Worm (Caenorhabditis elegans): ENCODE results near the gene gln-3.
A peak's percentile ranks its signal among the peaks of the same experiment; 100 is the strongest.

The gln-3 gene

ce11 chrIV:16192754-16193153 lies 22.3 kb upstream of the gln-3 start:
- TF ChIP-seq attf-3 (GFP tag; conservative IDR thresholded peaks at IDR 0.05) (no peak), aptf-3 (GFP tag; IDR thresholded peaks at IDR 0.05) (no peak), lsy-27 (tag; optimal IDR thresholded peaks at IDR 0.05; ENCODE audit: borderline replicate concordance, insufficient read depth) (no peak), unc-130 (GFP tag; optimal IDR thresholded peaks at IDR 0.05) (no peak), madf-10 (tag; optimal IDR thresholded peaks at IDR 0.05) (no peak)

- TF ChIP-seq lsl-1 (GFP tag; optimal IDR thresholded peaks at IDR 0.05) (no peak), attf-6 (GFP tag; IDR thresholded peaks at IDR 0.05) (peak; percentile 77), snpc-4 (GFP tag; optimal IDR thresholded peaks at IDR 0.05) (no peak), snpc-4 (tag; optimal IDR thresholded peaks at IDR 0.05) (peak in 1 of 4 experiments; percentile 42)
Measured at ce11 chrIV:16191597-16191996, 21.1 kb upstream of the gln-3 start.

- TF ChIP-seq attf-6 (GFP tag; IDR thresholded peaks at IDR 0.05) (peak; percentile 70), Y53G8AR.9 (GFP tag; conservative IDR thresholded peaks at IDR 0.05) (no peak), Y95B8A.8 (GFP tag; IDR thresholded peaks at IDR 0.05) (no peak), zfh-2 (GFP tag; conservative IDR thresholded peaks at IDR 0.05) (no peak), snpc-4 (GFP tag; optimal IDR thresholded peaks at IDR 0.05) (no peak), snpc-4 (tag; optimal IDR thresholded peaks at IDR 0.05) (peak in 1 of 4 experiments; percentile 53), sdz-38 (tag; optimal IDR thresholded peaks at IDR 0.05) (no peak)
Measured at ce11 chrIV:16186008-16186407, 15.5 kb upstream of the gln-3 start.

ce11 chrIV:16184521-16184920 lies 14.0 kb upstream of the gln-3 start, which contains the start of gene Y105C5B.1413:
Y105C5B.1413 (minus strand) TSS chrIV:16184621.
- TF ChIP-seq F57A8.1 (GFP tag; optimal IDR thresholded peaks at IDR 0.05): no peak
- no peak for TF ChIP-seq pbrm-1 (GFP tag; IDR thresholded peaks at IDR 0.05)
- no peak for TF ChIP-seq rcor-1 (GFP tag; IDR thresholded peaks at IDR 0.05)
- no peak for TF ChIP-seq F22D6.2 (tag; optimal IDR thresholded peaks at IDR 0.05)
- TF ChIP-seq F49E8.2 (tag; optimal IDR thresholded peaks at IDR 0.05; ENCODE audit: insufficient read depth): no peak
- TF ChIP-seq ZK185.1 (tag; optimal IDR thresholded peaks at IDR 0.05; ENCODE audit: poor library complexity, severe bottlenecking): no peak
- TF ChIP-seq nhr-90 (tag; optimal IDR thresholded peaks at IDR 0.05): no peak
- TF ChIP-seq F39B2.1 (GFP tag; IDR thresholded peaks at IDR 0.05): no peak
- TF ChIP-seq F10E7.11 (tag; optimal IDR thresholded peaks at IDR 0.05): no peak
- no peak for TF ChIP-seq K12H6.12 (tag; optimal IDR thresholded peaks at IDR 0.05)
- no peak for TF ChIP-seq unc-130 (GFP tag; optimal IDR thresholded peaks at IDR 0.05)
- no peak for TF ChIP-seq nhr-120 (GFP tag; IDR thresholded peaks at IDR 0.05)
- TF ChIP-seq rpc-1 (optimal IDR thresholded peaks at IDR 0.05): no peak
- TF ChIP-seq rpc-1 (tag; optimal IDR thresholded peaks at IDR 0.05): no peak

ce11 chrIV:16180898-16181482 lies 10.5 kb upstream of the gln-3 start:
- TF ChIP-seq B0261.1 (tag; optimal IDR thresholded peaks at IDR 0.05) (no peak), dpff-1 (tag; optimal IDR thresholded peaks at IDR 0.05) (no peak), F10E7.11 (tag; optimal IDR thresholded peaks at IDR 0.05) (no peak), let-607 (tag; optimal IDR thresholded peaks at IDR 0.05) (peak in 1 of 2 experiments; percentile 68), K12H6.12 (tag; optimal IDR thresholded peaks at IDR 0.05) (peak; percentile 16), F22D6.2 (tag; optimal IDR thresholded peaks at IDR 0.05) (peak; percentile 75), ztf-22 (GFP tag; optimal IDR thresholded peaks at IDR 0.05) (peak; percentile 95), snpc-4 (GFP tag; optimal IDR thresholded peaks at IDR 0.05) (no peak), snpc-4 (tag; optimal IDR thresholded peaks at IDR 0.05) (peak; percentile 77 to 93 (median 87)), tlf-1 (GFP tag; optimal IDR thresholded peaks at IDR 0.05) (peak; percentile 35), madf-10 (tag; optimal IDR thresholded peaks at IDR 0.05) (peak; percentile 55), pbrm-1 (GFP tag; IDR thresholded peaks at IDR 0.05) (0 out of 2 replicates have a peak, but pooled peaks have one; percentile 44), hmg-1.2 (GFP tag; IDR thresholded peaks at IDR 0.05) (peak; percentile 58; the same call in 1 of the 2 replicates), K11D2.4 (GFP tag; IDR thresholded peaks at IDR 0.05) (no peak), ceh-91 (GFP tag; IDR thresholded peaks at IDR 0.05) (no peak), ZK185.1 (tag; optimal IDR thresholded peaks at IDR 0.05; ENCODE audit: poor library complexity, severe bottlenecking) (peak; percentile 51), nhr-80 (tag; optimal IDR thresholded peaks at IDR 0.05) (peak; percentile 99), ets-4 (GFP tag; optimal IDR thresholded peaks at IDR 0.05) (peak; percentile 27), atf-7 (tag; optimal IDR thresholded peaks at IDR 0.05) (peak; percentile 60), lin-40 (tag; optimal IDR thresholded peaks at IDR 0.05) (peak; percentile 90), snpc-1.3 (tag; optimal IDR thresholded peaks at IDR 0.05; ENCODE audit: insufficient read depth) (no peak), ztf-26 (tag; optimal IDR thresholded peaks at IDR 0.05) (peak; percentile 83)
